Fruit fly (Drosophila melanogaster) whole organism, embryonic: ENCODE measurements around the gene Polr1B.
A peak's percentile ranks its signal among the peaks of the same experiment; 100 is the strongest.

Experiments used
- Adf1 ChIP-seq: fragments of 200-800 bp; sonication (Bioruptor generic); IDR thresholded peaks from 2 replicates; pipeline ENCODE4 v1.3.6; 2022; ENCODE audit warnings: missing biosample characterization, missing genetic modification characterization
- Aef1 ChIP-seq: fragments of 200-800 bp; sonication (Bioruptor generic); IDR thresholded peaks from 3 replicates; pipeline ENCODE4 v1.3.6; 2022; ENCODE audit warnings: missing biosample characterization, missing genetic modification characterization
- Atf3 ChIP-seq: fragments of 200-800 bp; sonication (Bioruptor generic); optimal IDR thresholded peaks from 3 replicates; lab custom pipeline; 2016; ENCODE audit warnings: missing biosample characterization, missing genetic modification characterization
- Atf6 ChIP-seq: fragments of 200-800 bp; sonication (Bioruptor generic); IDR thresholded peaks from 2 replicates; pipeline ENCODE4 v1.3.6; 2022; ENCODE audit warnings: missing biosample characterization, missing genetic modification characterization
- B-H2 ChIP-seq: fragments of 200-800 bp; sonication (Bioruptor generic); optimal IDR thresholded peaks from 2 replicates; lab custom pipeline; 2018; ENCODE audit warnings: missing biosample characterization, mild to moderate bottlenecking, missing genetic modification characterization
- CG11093 ChIP-seq: fragments of 200-800 bp; sonication (Bioruptor generic); IDR thresholded peaks from 3 replicates; pipeline ENCODE4 v1.3.6; 2022; ENCODE audit warnings: missing biosample characterization, missing genetic modification characterization
- CG11456 ChIP-seq: fragments of 200-800 bp; sonication (Bioruptor generic); IDR thresholded peaks from 3 replicates; pipeline ENCODE4 v1.3.6; 2022; ENCODE audit warnings: missing biosample characterization, missing genetic modification characterization
- CG13894 ChIP-seq: fragments of 200-800 bp; sonication (Bioruptor generic); optimal IDR thresholded peaks from 3 replicates; lab custom pipeline; 2018; ENCODE audit warnings: missing biosample characterization, mild to moderate bottlenecking, missing genetic modification characterization, moderate library complexity
- CG14710 ChIP-seq: fragments of 200-800 bp; sonication (Bioruptor generic); optimal IDR thresholded peaks from 3 replicates; lab custom pipeline; 2019; ENCODE audit warnings: missing biosample characterization, mild to moderate bottlenecking, missing genetic modification characterization, moderate library complexity
- CG15479 ChIP-seq: fragments of 200-800 bp; sonication (Bioruptor generic); optimal IDR thresholded peaks from 3 replicates; lab custom pipeline; 2019; ENCODE audit warnings: missing biosample characterization, mild to moderate bottlenecking, missing genetic modification characterization, moderate library complexity
- CG4360 ChIP-seq: fragments of 200-800 bp; sonication (Bioruptor generic); IDR thresholded peaks from 2 replicates; pipeline ENCODE4 v1.3.6; 2022; ENCODE audit warnings: missing biosample characterization, missing genetic modification characterization
- CG4404 ChIP-seq: fragments of 200-800 bp; sonication (Bioruptor generic); IDR thresholded peaks from 2 replicates; pipeline ENCODE4 v1.3.6; 2022; ENCODE audit warnings: missing biosample characterization, missing genetic modification characterization
- CG4617 ChIP-seq: fragments of 200-800 bp; sonication (Bioruptor generic); optimal IDR thresholded peaks from 3 replicates; lab custom pipeline; 2016; ENCODE audit warnings: missing biosample characterization, missing genetic modification characterization, borderline replicate concordance
- CG5953 ChIP-seq: fragments of 200-800 bp; sonication (Bioruptor generic); IDR thresholded peaks from 2 replicates; pipeline ENCODE4 v1.3.6; 2022; ENCODE audit warnings: missing biosample characterization, missing genetic modification characterization
- CG7271 ChIP-seq: fragments of 200-800 bp; sonication (Bioruptor generic); optimal IDR thresholded peaks from 2 replicates; lab custom pipeline; 2018; ENCODE audit warnings: missing biosample characterization, mild to moderate bottlenecking, missing genetic modification characterization, moderate library complexity
- CG7928 ChIP-seq: fragments of 200-800 bp; sonication (Bioruptor generic); optimal IDR thresholded peaks from 2 replicates; lab custom pipeline; 2017; ENCODE audit warnings: missing biosample characterization, mild to moderate bottlenecking, missing genetic modification characterization
- CG9215 ChIP-seq: fragments of 200-800 bp; sonication (Bioruptor generic); IDR thresholded peaks from 2 replicates; pipeline ENCODE4 v1.3.6; 2022; ENCODE audit warnings: missing biosample characterization, missing genetic modification characterization
- D ChIP-seq, 2 experiments: fragments of 200-800 bp in 1 of 2; fragments of >200 bp in 1 of 2; sonication (Bioruptor generic) in 1 of 2; optimal IDR thresholded peaks; 2 replicates in 1 of 2; 3 replicates in 1 of 2; lab custom pipeline; 2017; ENCODE audit warnings: mild to moderate bottlenecking in 1 of 2, missing biosample characterization in 1 of 2, missing genetic modification characterization in 1 of 2, missing genetic modification reagents in 1 of 2
- Gsc ChIP-seq: fragments of 200-800 bp; sonication (Bioruptor generic); IDR thresholded peaks from 2 replicates; pipeline ENCODE4 v1.3.6; 2022; ENCODE audit warnings: missing biosample characterization, missing genetic modification characterization
- H15 ChIP-seq: fragments of 200-800 bp; sonication (Bioruptor generic); IDR thresholded peaks from 3 replicates; pipeline ENCODE4 v1.3.6; 2022; ENCODE audit warnings: missing biosample characterization, missing genetic modification characterization
- HmgD ChIP-seq: fragments of 200-800 bp; sonication (Bioruptor generic); optimal IDR thresholded peaks from 3 replicates; lab custom pipeline; 2016; ENCODE audit warnings: missing biosample characterization, missing genetic modification characterization
- Hr78 ChIP-seq, 2 experiments: fragments of 200-800 bp in 1 of 2; fragments of >200 bp in 1 of 2; sonication (Bioruptor generic) in 1 of 2; optimal IDR thresholded peaks; 2 replicates each; lab custom pipeline; 2017 to 2019; ENCODE audit warnings: missing biosample characterization in 2 of 2, missing genetic modification characterization in 2 of 2, mild to moderate bottlenecking in 1 of 2, moderate library complexity in 1 of 2
- Mrtf ChIP-seq: fragments of 200-800 bp; sonication (Bioruptor generic); IDR thresholded peaks from 3 replicates; pipeline ENCODE4 v1.3.6; 2022; ENCODE audit warnings: missing biosample characterization, missing genetic modification characterization
- NC2α ChIP-seq: fragments of 200-800 bp; sonication (Bioruptor generic); optimal IDR thresholded peaks from 2 replicates; lab custom pipeline; 2016; ENCODE audit warnings: missing biosample characterization, missing genetic modification characterization
- Scr ChIP-seq: fragments of 200-800 bp; sonication (Bioruptor generic); IDR thresholded peaks from 2 replicates; pipeline ENCODE4 v1.3.6; 2022; ENCODE audit warnings: missing biosample characterization, missing genetic modification characterization; ENCODE audit not compliant: partially characterized antibody
- Sox102F ChIP-seq: fragments of 200-800 bp; sonication (Bioruptor generic); optimal IDR thresholded peaks from 2 replicates; lab custom pipeline; 2018; ENCODE audit warnings: missing biosample characterization, mild to moderate bottlenecking, missing genetic modification characterization, moderate library complexity
- Spps ChIP-seq: fragments of 200-800 bp; sonication (Bioruptor generic); optimal IDR thresholded peaks from 2 replicates; lab custom pipeline; 2018; ENCODE audit warnings: missing biosample characterization, mild to moderate bottlenecking, missing genetic modification characterization
- Trl ChIP-seq, 3 experiments: fragments of >200 bp in 2 of 3; fragments of 200-800 bp in 1 of 3; sonication (Bioruptor generic) in 1 of 3; optimal IDR thresholded peaks; 2 replicates in 1 of 3; 3 replicates in 2 of 3; lab custom pipeline; 2016 to 2017; ENCODE audit warnings: missing biosample characterization in 1 of 3, missing genetic modification characterization in 1 of 3
- Xrp1 ChIP-seq: fragments of 200-800 bp; sonication (Bioruptor generic); IDR thresholded peaks from 2 replicates; pipeline ENCODE4 v1.3.6; 2022; ENCODE audit warnings: missing biosample characterization, missing genetic modification characterization
- cg ChIP-seq: fragments of 200-800 bp; sonication (Bioruptor generic); optimal IDR thresholded peaks from 3 replicates; lab custom pipeline; 2019; ENCODE audit warnings: missing biosample characterization, mild to moderate bottlenecking, missing genetic modification characterization, moderate library complexity
- chinmo ChIP-seq: fragments of 200-800 bp; sonication (Bioruptor generic); IDR thresholded peaks from 4 replicates; pipeline ENCODE4 v1.3.6; 2022; ENCODE audit warnings: missing biosample characterization, missing genetic modification characterization; ENCODE audit not compliant: partially characterized antibody
- chm ChIP-seq: fragments of 200-800 bp; sonication (Bioruptor generic); IDR thresholded peaks from 2 replicates; pipeline ENCODE4 v1.3.6; 2022; ENCODE audit warnings: missing biosample characterization, missing genetic modification characterization
- exex ChIP-seq: fragments of 200-800 bp; sonication (Bioruptor generic); optimal IDR thresholded peaks from 4 replicates; lab custom pipeline; 2018; ENCODE audit warnings: missing biosample characterization, mild to moderate bottlenecking, missing genetic modification characterization, moderate library complexity
- her ChIP-seq: fragments of 200-800 bp; sonication (Bioruptor generic); optimal IDR thresholded peaks from 2 replicates; lab custom pipeline; 2016; ENCODE audit warnings: missing biosample characterization, missing genetic modification characterization
- kni ChIP-seq: fragments of 200-800 bp; sonication (Bioruptor generic); optimal IDR thresholded peaks from 3 replicates; lab custom pipeline; 2017; ENCODE audit warnings: mild to moderate bottlenecking, missing biosample characterization, missing genetic modification reagents, missing genetic modification characterization
- knrl ChIP-seq: fragments of 200-800 bp; sonication (Bioruptor generic); IDR thresholded peaks from 3 replicates; pipeline ENCODE4 v1.3.6; 2022; ENCODE audit warnings: missing biosample characterization, missing genetic modification characterization; ENCODE audit not compliant: partially characterized antibody
- lov ChIP-seq, 2 experiments: fragments of 200-800 bp in 1 of 2; fragments of >200 bp in 1 of 2; sonication (Bioruptor generic) in 1 of 2; IDR thresholded peaks in 1 of 2; optimal IDR thresholded peaks in 1 of 2; 2 replicates in 1 of 2; 3 replicates in 1 of 2; pipeline versions ENCODE4 v1.3.6 to Lab custom; 2017 to 2022; ENCODE audit warnings: missing biosample characterization in 1 of 2, missing genetic modification characterization in 1 of 2
- nerfin-1 ChIP-seq: fragments of 200-800 bp; sonication (Bioruptor generic); optimal IDR thresholded peaks from 3 replicates; lab custom pipeline; 2019; ENCODE audit warnings: missing biosample characterization, mild to moderate bottlenecking, missing genetic modification characterization, moderate library complexity
- row ChIP-seq: fragments of 200-800 bp; sonication (Bioruptor generic); IDR thresholded peaks from 3 replicates; pipeline ENCODE4 v1.3.6; 2022; ENCODE audit warnings: missing biosample characterization, missing genetic modification characterization
- sd ChIP-seq: fragments of 200-800 bp; sonication (Bioruptor generic); optimal IDR thresholded peaks from 3 replicates; lab custom pipeline; 2018; ENCODE audit warnings: missing biosample characterization, mild to moderate bottlenecking, missing genetic modification characterization, moderate library complexity
- sens ChIP-seq: fragments of 200-800 bp; sonication (Bioruptor generic); peaks from one replicate; lab custom pipeline; 2016; ENCODE audit warnings: missing biosample characterization, missing genetic modification characterization
- sisA ChIP-seq: fragments of 200-800 bp; sonication (Bioruptor generic); IDR thresholded peaks from 2 replicates; pipeline ENCODE4 v1.3.6; 2022; ENCODE audit warnings: missing biosample characterization, missing genetic modification characterization
- tll ChIP-seq, 2 experiments: fragments of 200-800 bp in 1 of 2; fragments of >200 bp in 1 of 2; sonication (Bioruptor generic) in 1 of 2; optimal IDR thresholded peaks; 2 replicates each; lab custom pipeline; 2017 to 2019; ENCODE audit warnings: missing biosample characterization in 2 of 2, missing genetic modification characterization in 2 of 2, mild to moderate bottlenecking in 1 of 2, moderate library complexity in 1 of 2
- zen2 ChIP-seq: fragments of 200-800 bp; sonication (Bioruptor generic); IDR thresholded peaks from 3 replicates; pipeline ENCODE4 v1.3.6; 2022; ENCODE audit warnings: missing biosample characterization, missing genetic modification characterization; ENCODE audit not compliant: partially characterized antibody

Polr1B gene

dm6 chr2L:430820-431628 is 26.9 kb downstream of the Polr1B start, which contains the start of gene ex (continued):
- TF ChIP-seq Gsc (GFP tag; lab: Robert Waterston, UW) (no peak), Scr (GFP tag; lab: Robert Waterston, UW) (no peak), tll (GFP tag; optimal IDR thresholded peaks at IDR 0.05; lab: Kevin White, UChicago) (no peak), B-H2 (GFP tag; lab: Kevin White, UChicago) (peak; percentile 75), CG7928 (peak; percentile 8), HmgD (peak; percentile 22)

- TF ChIP-seq Aef1 (GFP tag; lab: Robert Waterston, UW) (peak; percentile 76), sd (peak; percentile 100), chm (0 out of 2 replicates have a peak, but pooled peaks have one; percentile 42), CG15479 (GFP tag; lab: Kevin White, UChicago) (peak; percentile 72), Adf1 (peak; percentile 89), CG4404 (GFP tag; lab: Robert Waterston, UW) (no peak), cg (GFP tag; lab: Kevin White, UChicago) (peak; percentile 86), D (optimal IDR thresholded peaks at IDR 0.05; lab: Kevin White, UChicago) (peak; percentile 4), D (GFP tag; optimal IDR thresholded peaks at IDR 0.05; lab: Kevin White, UChicago) (no peak), CG4360 (GFP tag; lab: Robert Waterston, UW) (peak; percentile 97), Trl (optimal IDR thresholded peaks at IDR 0.05; lab: Kevin White, UChicago) (peak in 1 of 2 experiments; percentile 6), Trl (GFP tag; optimal IDR thresholded peaks at IDR 0.05; lab: Kevin White, UChicago) (no peak), lov (optimal IDR thresholded peaks at IDR 0.05; lab: Kevin White, UChicago) (no peak), lov (GFP tag; IDR thresholded peaks at IDR 0.05; lab: Robert Waterston, UW) (no peak), Hr78 (GFP tag; optimal IDR thresholded peaks at IDR 0.05; lab: Kevin White, UChicago) (peak in 1 of 2 experiments; percentile 98), CG5953 (GFP tag; lab: Robert Waterston, UW) (no peak), sisA (no peak), nerfin-1 (peak; percentile 66), kni (GFP tag; lab: Kevin White, UChicago) (peak; percentile 29), CG7271 (no peak), chinmo (peak; percentile 94; the same call in 3 of the 4 replicates)
Measured at dm6 chr2L:431629-431984, 27.5 kb downstream of the Polr1B start.

- peak; percentile 5 for TF ChIP-seq exex (tag; lab: Kevin White, UChicago)
- TF ChIP-seq Mrtf (GFP tag; lab: Robert Waterston, UW): no peak
- TF ChIP-seq sens: peak; percentile 21
Measured at dm6 chr2L:432119-432518, 28.0 kb downstream of the Polr1B start.

dm6 chr2L:434439-434838 is 30.4 kb downstream of the Polr1B start:
- TF ChIP-seq CG14710 (tag; lab: Kevin White, UChicago) (no peak), CG11456 (GFP tag; lab: Robert Waterston, UW) (no peak), H15 (GFP tag; lab: Robert Waterston, UW) (no peak), Sox102F (GFP tag; lab: Kevin White, UChicago) (no peak), Atf3 (GFP tag; lab: Kevin White, UChicago) (no peak), zen2 (GFP tag; lab: Robert Waterston, UW) (no peak), Xrp1 (no peak), row (GFP tag; lab: Robert Waterston, UW) (no peak), chinmo (0 out of 4 replicates have a peak, but pooled peaks have one; percentile 52), Spps (tag; lab: Kevin White, UChicago) (no peak), NC2α (GFP tag; lab: Kevin White, UChicago) (no peak), sd (peak; percentile 53), CG9215 (GFP tag; lab: Robert Waterston, UW) (no peak), CG11093 (no peak), CG13894 (tag; lab: Kevin White, UChicago) (peak; percentile 89), Atf6 (no peak), her (no peak), knrl (GFP tag; lab: Robert Waterston, UW) (no peak), CG4617 (GFP tag; lab: Kevin White, UChicago) (no peak)
